Fruit fly (Drosophila melanogaster): ENCODE data around the gene CG14431.
A peak's percentile ranks its signal among the peaks of the same experiment; 100 is the strongest.

CG14431 gene

DNA sequence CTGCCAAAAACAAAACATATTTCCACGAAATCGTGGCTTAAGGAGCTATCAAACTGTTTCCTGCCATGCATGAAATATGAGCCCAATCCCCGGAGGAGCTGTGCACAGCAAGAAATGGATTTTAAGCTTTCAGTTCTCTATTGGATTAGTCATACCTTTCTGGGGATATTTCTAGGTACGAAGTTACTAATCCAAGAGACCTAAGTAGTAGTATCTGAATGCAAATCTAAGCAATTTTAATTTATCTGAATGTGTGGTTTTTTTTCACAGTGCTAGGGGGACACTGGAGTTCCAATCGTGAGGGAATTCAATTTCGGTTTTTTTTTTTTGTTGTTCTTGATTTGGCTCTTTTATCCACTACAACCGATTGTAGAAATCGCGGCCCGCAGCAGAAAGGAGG is 68.3 kb downstream of the CG14431 start:
- TF ChIP-seq noc (tag; optimal IDR thresholded peaks at IDR 0.05): no peak

DNA sequence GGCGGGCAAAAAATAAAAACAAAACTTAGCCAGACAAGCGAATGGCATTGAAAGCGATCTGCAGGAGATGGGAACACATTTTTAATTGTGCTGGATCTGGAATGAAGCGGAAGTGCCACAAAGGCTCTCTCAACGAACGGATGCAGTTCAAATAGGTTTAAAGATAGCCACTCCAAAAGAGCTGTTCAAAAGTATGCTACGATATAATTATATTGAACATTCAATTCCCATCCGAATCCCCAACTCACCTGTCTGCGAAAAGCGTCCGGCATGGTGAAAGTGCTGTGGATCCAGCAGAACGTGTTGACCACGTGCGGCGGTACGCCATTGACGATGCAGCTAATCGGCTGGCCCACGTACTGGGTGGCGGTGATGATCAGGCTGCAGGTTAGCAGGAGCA is 68.8 kb downstream of the CG14431 start:
- no peak for TF ChIP-seq noc (tag; optimal IDR thresholded peaks at IDR 0.05)

DNA sequence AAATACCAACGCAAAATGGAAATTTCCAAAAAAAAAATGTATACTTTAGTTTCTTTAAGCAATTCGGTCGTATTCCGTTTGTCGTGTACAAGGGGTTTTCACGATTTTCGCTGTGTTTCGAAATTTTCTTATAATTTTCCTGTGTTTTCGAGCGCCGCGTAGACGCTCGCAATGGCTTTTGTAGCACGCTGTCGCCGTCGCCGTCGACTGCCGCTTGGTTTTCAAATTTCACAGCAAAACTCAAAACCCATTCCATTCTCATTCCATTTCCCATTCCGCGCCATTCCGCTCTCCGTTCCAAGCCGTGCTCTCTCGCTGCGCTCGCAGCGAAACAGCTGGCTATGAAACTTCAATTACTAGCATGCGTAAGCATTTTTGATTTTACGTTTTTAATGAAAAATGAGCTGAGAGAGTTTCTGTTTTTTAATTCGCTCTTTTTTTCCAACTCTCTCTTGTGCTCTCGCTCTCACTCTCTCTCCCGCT is 73.4 kb downstream of the CG14431 start:
- no peak for TF ChIP-seq noc (tag; optimal IDR thresholded peaks at IDR 0.05)

DNA sequence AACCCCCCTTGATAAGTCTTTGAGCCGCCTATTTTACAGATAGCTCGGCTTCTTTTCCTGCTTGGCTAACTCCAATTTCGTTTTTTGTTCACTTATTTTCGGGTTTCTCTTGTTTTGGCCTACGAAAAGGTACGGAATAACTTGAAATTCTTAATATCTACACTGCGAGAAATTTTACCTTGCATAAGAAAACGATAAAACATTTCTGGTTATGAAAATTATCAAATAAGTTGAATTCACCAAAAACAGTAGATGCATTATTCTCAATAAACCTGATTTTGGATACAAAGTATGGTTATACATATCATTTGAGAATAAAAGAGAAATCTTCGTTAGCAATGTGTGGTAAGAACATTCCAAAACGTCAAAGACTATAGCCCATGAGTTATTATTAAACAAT is 74.0 kb downstream of the CG14431 start:
- TF ChIP-seq noc (tag; optimal IDR thresholded peaks at IDR 0.05): peak; percentile 19

DNA sequence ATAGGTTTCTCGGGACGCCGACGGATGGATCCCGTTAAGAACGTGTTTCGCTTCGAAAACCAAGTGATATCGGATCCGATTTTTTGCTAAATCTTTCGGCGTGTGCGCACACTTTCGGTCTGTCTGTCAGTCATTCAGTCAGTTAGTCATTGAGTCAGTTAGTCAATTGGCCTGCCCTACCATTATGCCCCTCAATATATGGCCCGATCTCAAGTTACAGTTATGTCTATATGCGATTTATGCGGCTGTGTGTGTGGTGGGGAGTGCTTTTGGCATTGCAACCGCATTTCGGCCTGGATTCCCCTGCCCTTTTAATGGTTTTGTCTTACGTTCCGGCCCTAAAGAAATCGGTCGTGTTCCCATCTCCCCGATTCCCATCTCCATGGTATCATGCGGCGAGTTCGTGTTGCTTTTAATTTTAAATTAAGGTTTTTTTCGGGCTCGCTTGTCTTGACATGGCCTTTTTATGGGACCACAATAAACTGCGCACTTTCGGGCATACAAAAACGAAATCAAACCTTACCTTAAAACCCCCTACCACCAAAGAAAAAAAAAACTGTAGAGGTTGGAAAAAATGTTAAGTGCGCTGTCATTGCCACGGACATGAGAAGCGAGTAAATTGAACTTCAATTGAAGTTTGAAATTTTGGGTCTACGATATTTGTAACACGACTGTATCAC is 74.8 kb downstream of the CG14431 start:
- no peak for TF ChIP-seq noc (tag; optimal IDR thresholded peaks at IDR 0.05)

DNA sequence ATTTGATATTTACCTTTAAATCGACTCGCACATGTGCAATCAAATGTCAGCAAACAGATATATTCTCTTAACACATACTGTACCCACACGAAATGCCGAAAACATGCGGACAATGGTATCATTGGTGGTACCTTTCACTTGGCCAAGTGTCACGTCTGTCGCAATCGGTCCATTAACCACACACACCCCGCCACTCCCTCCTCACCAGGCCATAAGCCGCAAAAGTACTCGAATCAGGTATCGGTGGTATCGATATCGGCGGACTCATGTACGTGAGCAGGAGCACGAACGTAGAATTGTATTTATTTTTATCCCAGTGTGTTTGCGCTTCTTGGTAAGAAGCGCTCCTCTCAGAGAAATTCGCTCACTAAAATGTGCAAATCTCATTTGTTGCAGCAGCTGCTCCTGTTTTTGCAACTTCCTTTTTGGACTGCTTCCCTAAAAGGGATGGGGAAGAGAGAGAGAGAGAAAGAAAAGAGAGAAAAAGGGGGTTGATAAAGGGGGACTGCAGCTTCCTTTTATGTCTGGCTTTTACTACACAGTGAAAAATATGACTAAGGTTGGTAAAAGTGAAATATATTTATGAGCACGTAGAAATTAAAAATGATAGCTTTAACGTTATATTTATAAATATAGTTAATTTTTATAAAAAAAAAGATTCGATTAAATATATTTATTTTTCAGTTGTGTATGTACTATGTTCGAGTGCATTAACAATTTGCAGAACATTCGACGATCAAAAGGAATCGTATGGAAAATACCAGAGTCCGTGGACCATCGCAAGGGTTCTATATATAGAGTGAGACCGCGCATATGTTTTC is 75.6 kb downstream of the CG14431 start:
- no peak for TF ChIP-seq noc (tag; optimal IDR thresholded peaks at IDR 0.05)

DNA sequence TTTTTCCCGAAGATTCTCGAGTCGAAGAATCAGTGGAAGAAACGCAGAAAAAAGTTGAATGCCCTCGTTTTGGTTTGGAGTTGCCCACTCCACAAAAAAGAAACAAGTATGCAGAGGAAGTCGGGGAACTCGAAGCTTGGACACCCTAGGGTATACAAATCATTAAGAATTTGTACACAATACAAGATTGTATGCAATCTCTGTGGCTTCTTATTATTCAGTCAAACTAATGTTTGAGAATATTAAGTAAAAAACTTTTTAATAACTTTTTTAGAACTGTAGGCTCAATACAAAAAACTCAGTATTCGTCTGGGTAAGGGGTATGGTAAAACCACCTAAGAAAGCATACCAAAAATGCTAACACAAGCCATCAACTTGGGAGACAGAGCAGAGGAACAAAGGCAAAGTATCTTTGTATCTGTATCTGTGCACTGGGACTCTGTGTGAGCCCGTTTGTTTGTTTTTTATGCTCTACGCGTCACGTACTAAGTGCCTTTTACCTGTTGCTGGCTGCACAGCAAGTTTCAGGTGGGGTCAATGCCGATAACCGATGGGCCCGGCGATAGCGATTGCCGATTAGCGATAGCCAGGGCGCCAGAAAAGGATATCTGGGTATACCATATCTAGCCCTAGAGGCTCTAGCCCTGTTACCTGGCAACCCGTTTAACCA is 77.2 kb downstream of the CG14431 start:
- peak; percentile 88 for TF ChIP-seq noc (tag; optimal IDR thresholded peaks at IDR 0.05)

DNA sequence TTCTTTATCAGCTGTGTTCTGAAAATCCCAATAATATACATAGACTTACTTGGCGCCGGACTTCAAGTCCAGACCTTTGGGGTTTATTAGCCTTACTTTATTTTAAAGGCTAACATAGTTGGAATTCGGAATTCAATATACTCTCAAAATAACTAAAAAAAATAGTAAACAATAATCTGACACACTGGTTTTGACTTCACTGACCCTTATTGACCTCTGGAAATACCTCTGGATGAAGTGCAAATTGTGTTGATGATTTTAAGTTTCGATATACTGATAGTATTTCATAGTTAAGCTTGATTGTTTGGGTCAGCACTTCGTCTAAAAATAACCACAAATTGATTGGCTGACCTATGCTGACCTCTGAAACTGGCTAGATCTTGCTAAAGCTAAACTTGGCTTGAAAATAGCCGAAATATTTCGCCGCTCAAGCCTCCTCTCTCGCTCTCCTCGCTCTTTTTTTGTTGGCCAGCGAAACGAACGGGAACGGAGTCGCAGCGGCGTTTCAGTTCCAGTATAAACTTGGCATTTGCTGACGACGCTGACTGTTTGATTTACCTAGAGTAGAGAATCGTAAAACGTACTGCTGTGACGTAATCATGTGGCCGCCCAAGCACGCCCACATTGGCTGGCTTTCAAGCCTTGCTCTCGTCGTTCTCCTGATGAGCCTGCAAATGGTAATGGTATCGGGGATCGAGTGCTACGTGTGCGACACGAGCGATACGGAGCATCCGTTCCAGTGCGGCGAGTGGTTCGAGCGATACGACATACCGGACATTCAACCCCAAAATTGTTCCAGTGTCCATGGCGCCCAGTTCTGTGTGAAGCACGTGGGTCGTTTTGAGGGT is 78.1 kb downstream of the CG14431 start, which contains the start of gene bou:
TSS of gene bou (plus strand) at position 507 of the 848 bp plus-strand sequence.
- no peak for TF ChIP-seq noc (tag; optimal IDR thresholded peaks at IDR 0.05)

DNA sequence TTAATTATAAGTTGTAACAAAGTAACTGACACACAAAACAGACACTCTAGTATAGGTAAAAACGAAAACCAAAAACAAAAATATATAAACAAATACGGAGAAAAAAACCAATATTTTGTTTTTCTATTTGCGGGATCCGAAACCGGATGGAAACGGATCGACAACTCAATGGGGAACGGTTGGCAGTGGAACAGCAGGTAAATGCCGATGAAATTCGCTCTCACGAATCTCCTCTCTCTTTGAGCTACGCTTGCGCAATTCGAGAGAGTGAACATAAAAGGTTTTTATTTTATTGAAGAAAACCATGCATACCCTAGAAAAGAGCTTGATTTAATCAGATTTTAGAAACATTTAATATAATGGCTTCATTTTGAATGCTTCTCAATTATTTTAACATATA is 79.0 kb downstream of the CG14431 start:
- TF ChIP-seq noc (tag; optimal IDR thresholded peaks at IDR 0.05): no peak

DNA sequence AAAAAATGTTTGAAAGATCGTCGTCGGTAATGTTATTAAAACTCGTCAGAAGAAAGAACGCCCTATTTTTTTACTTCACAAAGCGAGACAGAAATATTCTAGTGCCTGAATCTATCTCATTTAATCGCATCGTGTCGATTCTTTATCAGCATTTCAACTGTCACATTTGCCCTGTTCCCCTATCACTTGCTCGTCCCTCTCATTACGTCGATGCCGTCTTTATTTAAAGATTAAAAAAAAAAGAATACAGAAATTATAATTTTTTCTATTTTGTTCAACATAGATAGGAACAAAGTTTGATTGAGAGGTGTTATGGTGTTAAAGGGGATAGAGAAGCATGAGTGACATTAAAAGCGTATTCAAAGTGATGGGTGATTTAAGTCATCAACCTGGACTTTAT is 80.0 kb downstream of the CG14431 start:
- TF ChIP-seq noc (tag; optimal IDR thresholded peaks at IDR 0.05): peak; percentile 14

DNA sequence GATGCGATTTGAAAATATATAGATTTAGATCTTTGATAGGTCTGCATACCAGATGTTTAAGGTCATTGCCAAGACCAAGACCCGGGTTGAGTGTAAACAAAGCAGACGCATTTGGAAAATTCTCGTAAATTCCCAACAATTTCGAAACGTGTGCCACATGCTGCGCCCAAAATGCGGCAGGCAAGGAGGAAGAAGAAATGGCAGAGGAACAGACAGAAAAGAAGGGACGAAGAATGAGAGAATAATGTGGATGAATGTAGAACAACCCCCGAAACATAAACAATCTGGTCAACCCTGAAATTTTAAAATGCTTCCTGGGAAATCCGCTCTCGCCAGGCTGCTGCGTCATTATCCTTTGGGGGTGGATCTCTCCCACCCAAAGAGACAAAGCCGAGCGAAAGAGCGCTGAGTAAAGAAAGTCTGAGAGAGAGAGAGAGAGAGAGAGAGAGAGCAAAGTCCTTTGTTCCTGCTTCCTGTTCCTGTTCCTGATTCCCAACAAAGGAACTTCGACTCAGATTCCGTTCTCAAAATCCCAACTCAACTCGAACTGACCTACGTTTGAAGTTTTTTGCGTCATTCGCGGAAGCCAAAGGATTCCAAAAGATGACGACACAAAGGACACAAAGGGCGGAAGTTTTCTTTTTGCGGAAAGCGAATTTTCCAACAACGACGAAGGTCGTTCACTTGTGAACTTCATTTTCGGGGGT is 80.7 kb downstream of the CG14431 start:
- TF ChIP-seq noc (tag; optimal IDR thresholded peaks at IDR 0.05): no peak

DNA sequence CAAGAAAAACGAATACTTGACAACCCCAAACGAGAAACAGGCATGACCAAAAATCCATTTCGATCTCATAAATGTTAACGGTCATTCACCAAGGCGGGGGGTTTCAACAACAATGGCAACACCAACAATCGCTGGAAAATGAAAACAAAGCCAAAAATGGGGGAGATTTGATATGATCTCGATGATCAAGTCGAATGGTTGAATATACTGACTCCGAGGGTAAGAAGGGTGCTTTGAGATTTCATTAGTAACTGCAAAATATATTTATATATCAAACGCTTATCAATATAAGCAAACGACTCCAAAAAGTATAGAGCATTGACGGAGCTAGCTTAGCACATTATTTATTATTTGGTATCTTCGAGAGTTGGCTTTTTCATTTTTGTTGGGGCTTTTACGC is 82.0 kb downstream of the CG14431 start:
- TF ChIP-seq noc (tag; optimal IDR thresholded peaks at IDR 0.05): peak; percentile 38

DNA sequence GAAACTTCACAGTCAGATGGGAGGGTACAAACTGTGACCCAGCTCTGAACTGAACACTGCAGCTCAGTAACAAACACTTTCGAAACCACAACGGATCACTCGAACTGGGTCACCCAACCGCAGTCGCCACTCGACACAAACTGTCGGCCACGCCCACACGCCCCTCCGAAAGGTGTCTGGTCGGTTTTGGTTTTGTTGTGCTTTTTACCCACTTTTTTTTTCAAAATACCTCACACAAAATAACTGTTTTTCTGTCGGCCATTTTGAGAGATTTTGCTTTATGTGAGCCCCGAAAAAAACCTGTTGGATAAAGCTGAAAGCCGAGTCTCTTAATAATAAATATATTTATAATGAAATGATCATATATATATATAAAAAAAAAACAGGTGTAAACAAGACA is 83.2 kb downstream of the CG14431 start, which contains the start of gene ogre:
TSS of gene ogre (minus strand) at position 33 of the 400 bp plus-strand sequence.
- TF ChIP-seq noc (tag; optimal IDR thresholded peaks at IDR 0.05): no peak

DNA sequence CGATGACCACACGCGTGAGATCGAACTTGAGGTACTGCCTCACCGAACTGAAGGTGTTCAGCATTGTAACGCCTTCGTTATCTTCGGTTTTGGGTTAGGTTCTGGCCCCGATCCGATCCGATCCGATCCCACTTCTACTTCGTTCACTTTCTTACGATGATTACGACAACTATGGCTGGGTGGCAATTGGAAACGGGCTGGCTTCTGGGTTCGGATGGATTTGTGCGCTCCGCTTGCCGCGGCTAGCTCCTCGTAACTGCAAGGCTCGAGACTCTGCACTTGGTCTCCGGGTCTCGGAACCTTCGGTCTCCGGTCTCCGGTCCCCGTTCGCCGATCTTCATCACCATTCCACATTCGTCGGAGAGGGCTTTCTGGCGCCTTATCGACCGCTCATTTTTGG is 85.3 kb downstream of the CG14431 start, which contains the start of gene Inx7:
TSS of gene Inx7 (minus strand) at position 263 of the 400 bp plus-strand sequence.
- no peak for TF ChIP-seq noc (tag; optimal IDR thresholded peaks at IDR 0.05)

DNA sequence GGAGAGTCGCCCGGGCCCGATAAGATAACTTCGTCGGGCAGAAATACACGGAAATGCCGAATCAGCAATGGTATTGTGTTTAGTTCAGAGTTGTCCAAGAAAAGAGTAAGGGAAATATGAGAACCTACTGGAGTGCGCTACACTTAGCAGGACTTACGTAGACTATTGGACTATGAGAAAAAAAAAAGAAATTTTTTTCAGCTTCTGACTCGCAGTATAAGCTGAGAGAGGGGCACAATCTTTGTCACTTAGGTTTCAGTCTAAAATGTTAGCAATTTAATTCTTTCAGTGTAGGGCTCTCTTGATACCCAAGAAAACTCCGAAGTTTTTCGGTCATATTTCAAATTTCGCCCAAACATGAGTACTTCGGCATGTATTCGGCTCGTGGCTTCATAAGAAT is 85.7 kb downstream of the CG14431 start:
- peak; percentile 75 for TF ChIP-seq noc (tag; optimal IDR thresholded peaks at IDR 0.05)

Measured in whole organism, larva.